Fruit fly (Drosophila melanogaster) whole organism, embryonic: Measurements from ENCODE around the gene Sirup.

Source experiments
- Ada2b ChIP-seq: fragments of 200-800 bp; sonication (Bioruptor generic); IDR thresholded peaks from 2 replicates; pipeline ENCODE4 v1.3.6; 2022; ENCODE audit warnings: missing biosample characterization, missing genetic modification characterization
- Asciz ChIP-seq: fragments of 200-800 bp; sonication (Bioruptor generic); optimal IDR thresholded peaks from 2 replicates; lab custom pipeline; 2017; ENCODE audit warnings: missing biosample characterization, mild to moderate bottlenecking, missing genetic modification characterization, missing genetic modification reagents
- CG10209 ChIP-seq: fragments of 200-800 bp; sonication (Bioruptor generic); optimal IDR thresholded peaks from 3 replicates; lab custom pipeline; 2017; ENCODE audit warnings: missing biosample characterization, mild to moderate bottlenecking, missing genetic modification characterization, missing genetic modification reagents
- CG10321 ChIP-seq: fragments of 200-800 bp; sonication (Bioruptor generic); IDR thresholded peaks from 2 replicates; pipeline ENCODE4 v1.3.6; 2022; ENCODE audit warnings: missing biosample characterization, missing genetic modification characterization
- CG12071 ChIP-seq: fragments of 200-800 bp; sonication (Bioruptor generic); optimal IDR thresholded peaks from 3 replicates; lab custom pipeline; 2018; ENCODE audit warnings: missing biosample characterization, mild to moderate bottlenecking, missing genetic modification characterization
- CG12104 ChIP-seq: fragments of 200-800 bp; sonication (Bioruptor generic); optimal IDR thresholded peaks from 3 replicates; lab custom pipeline; 2016; ENCODE audit warnings: missing biosample characterization, missing genetic modification characterization
- CG12659 ChIP-seq: fragments of 200-800 bp; sonication (Bioruptor generic); optimal IDR thresholded peaks from 3 replicates; lab custom pipeline; 2017; ENCODE audit warnings: mild to moderate bottlenecking, missing biosample characterization, missing genetic modification reagents, missing genetic modification characterization
- CG14014 ChIP-seq: fragments of 200-800 bp; sonication (Bioruptor generic); IDR thresholded peaks from 2 replicates; pipeline ENCODE4 v1.3.6; 2022; ENCODE audit warnings: missing biosample characterization, missing genetic modification characterization
- CG14441 ChIP-seq: fragments of 200-800 bp; sonication (Bioruptor generic); IDR thresholded peaks from 2 replicates; pipeline ENCODE4 v1.3.6; 2022; ENCODE audit warnings: missing biosample characterization, missing genetic modification characterization
- CG14965 ChIP-seq: fragments of 200-800 bp; sonication (Bioruptor generic); optimal IDR thresholded peaks from 2 replicates; lab custom pipeline; 2016; ENCODE audit warnings: missing biosample characterization, missing genetic modification characterization, borderline replicate concordance
- CG15514 ChIP-seq: fragments of 200-800 bp; sonication (Bioruptor generic); optimal IDR thresholded peaks from 3 replicates; lab custom pipeline; 2017; ENCODE audit warnings: missing biosample characterization, missing genetic modification characterization, mild to moderate bottlenecking, moderate library complexity, missing genetic modification reagents
- CG15696 ChIP-seq: fragments of 200-800 bp; sonication (Bioruptor generic); optimal IDR thresholded peaks from 2 replicates; lab custom pipeline; 2019; ENCODE audit warnings: missing biosample characterization, mild to moderate bottlenecking, missing genetic modification characterization, moderate library complexity
- CG17359 ChIP-seq: fragments of 200-800 bp; sonication (Bioruptor generic); optimal IDR thresholded peaks from 3 replicates; lab custom pipeline; 2018; ENCODE audit warnings: missing biosample characterization, mild to moderate bottlenecking, missing genetic modification characterization, moderate library complexity
- CG17385 ChIP-seq: fragments of 200-800 bp; sonication (Bioruptor generic); optimal IDR thresholded peaks from 3 replicates; lab custom pipeline; 2018; ENCODE audit warnings: missing biosample characterization, mild to moderate bottlenecking, missing genetic modification characterization
- CG17568 ChIP-seq: fragments of 200-800 bp; sonication (Bioruptor generic); optimal IDR thresholded peaks from 2 replicates; lab custom pipeline; 2018; ENCODE audit warnings: missing biosample characterization, mild to moderate bottlenecking, missing genetic modification characterization, moderate library complexity
- CG18011 ChIP-seq: fragments of 200-800 bp; sonication (Bioruptor generic); optimal IDR thresholded peaks from 2 replicates; lab custom pipeline; 2017; ENCODE audit warnings: missing biosample characterization, missing genetic modification characterization, mild to moderate bottlenecking, moderate library complexity, missing genotype
- CG2712 ChIP-seq: fragments of 200-800 bp; optimal IDR thresholded peaks from 3 replicates; lab custom pipeline; 2019; ENCODE audit warnings: missing biosample characterization, mild to moderate bottlenecking, missing genetic modification characterization, moderate library complexity
- CG2875 ChIP-seq: fragments of 200-800 bp; sonication (Bioruptor generic); optimal IDR thresholded peaks from 2 replicates; lab custom pipeline; 2017; ENCODE audit warnings: missing biosample characterization, mild to moderate bottlenecking, missing genetic modification characterization, missing genetic modification reagents
- CG6854 ChIP-seq: fragments of 200-800 bp; sonication (Bioruptor generic); optimal IDR thresholded peaks from 3 replicates; lab custom pipeline; 2017; ENCODE audit warnings: missing biosample characterization, mild to moderate bottlenecking, missing genetic modification characterization
- CG7786 ChIP-seq: fragments of 200-800 bp; sonication (Bioruptor generic); optimal IDR thresholded peaks from 2 replicates; lab custom pipeline; 2016; ENCODE audit warnings: missing biosample characterization, missing genetic modification characterization
- CG7928 ChIP-seq: fragments of 200-800 bp; sonication (Bioruptor generic); optimal IDR thresholded peaks from 2 replicates; lab custom pipeline; 2017; ENCODE audit warnings: missing biosample characterization, mild to moderate bottlenecking, missing genetic modification characterization
- Dfd ChIP-seq, 2 experiments: fragments of >200 bp; optimal IDR thresholded peaks; 2 replicates each; lab custom pipeline; 2017; ENCODE audit warnings: missing biosample characterization in 2 of 2, missing genetic modification characterization in 2 of 2
- Dll ChIP-seq: fragments of 200-800 bp; sonication (Bioruptor generic); IDR thresholded peaks from 4 replicates; pipeline ENCODE4 v1.3.6; 2022; ENCODE audit warnings: missing biosample characterization, missing genetic modification characterization; ENCODE audit not compliant: partially characterized antibody
- Drgx ChIP-seq: fragments of 200-800 bp; sonication (Bioruptor generic); IDR thresholded peaks from 2 replicates; pipeline ENCODE4 v1.3.6; 2022; ENCODE audit warnings: missing biosample characterization, missing genetic modification characterization
- E2f1 ChIP-seq: fragments of 200-800 bp; sonication (Bioruptor generic); IDR thresholded peaks from 2 replicates; pipeline ENCODE4 v1.3.6; 2022; ENCODE audit warnings: missing biosample characterization, missing genetic modification characterization
- HLH54F ChIP-seq: fragments of 200-800 bp; sonication (Bioruptor generic); optimal IDR thresholded peaks from 3 replicates; lab custom pipeline; 2016; ENCODE audit warnings: missing biosample characterization, missing genetic modification characterization
- Hmr ChIP-seq: fragments of 200-800 bp; sonication (Bioruptor generic); optimal IDR thresholded peaks from 3 replicates; lab custom pipeline; 2017; ENCODE audit warnings: mild to moderate bottlenecking, missing biosample characterization, missing genetic modification reagents, missing genetic modification characterization
- Nf-YB ChIP-seq: fragments of 200-800 bp; sonication (Bioruptor generic); optimal IDR thresholded peaks from 3 replicates; lab custom pipeline; 2019; ENCODE audit warnings: missing biosample characterization, mild to moderate bottlenecking, missing genetic modification characterization, moderate library complexity
- Nf-YC ChIP-seq: fragments of 200-800 bp; optimal IDR thresholded peaks from 3 replicates; lab custom pipeline; 2019; ENCODE audit warnings: missing biosample characterization, mild to moderate bottlenecking, missing genetic modification characterization, moderate library complexity
- NfI ChIP-seq: fragments of 200-800 bp; sonication (Bioruptor generic); optimal IDR thresholded peaks from 3 replicates; lab custom pipeline; 2018; ENCODE audit warnings: missing biosample characterization, mild to moderate bottlenecking, missing genetic modification characterization, moderate library complexity
- Poxn ChIP-seq: fragments of 200-800 bp; sonication (Bioruptor generic); IDR thresholded peaks from 2 replicates; pipeline ENCODE4 v1.3.6; 2022; ENCODE audit warnings: missing biosample characterization, missing genetic modification characterization
- Sox100B ChIP-seq: fragments of 200-800 bp; sonication (Bioruptor generic); optimal IDR thresholded peaks from 3 replicates; lab custom pipeline; 2018; ENCODE audit warnings: missing biosample characterization, mild to moderate bottlenecking, missing genetic modification characterization
- Vsx1 ChIP-seq: fragments of 200-800 bp; sonication (Bioruptor generic); optimal IDR thresholded peaks from 2 replicates; lab custom pipeline; 2017; ENCODE audit warnings: missing biosample characterization, mild to moderate bottlenecking, missing genetic modification characterization, missing genetic modification reagents
- Xrp1 ChIP-seq: fragments of 200-800 bp; sonication (Bioruptor generic); IDR thresholded peaks from 2 replicates; pipeline ENCODE4 v1.3.6; 2022; ENCODE audit warnings: missing biosample characterization, missing genetic modification characterization
- YL-1 ChIP-seq: fragments of 200-800 bp; sonication (Bioruptor generic); optimal IDR thresholded peaks from 3 replicates; lab custom pipeline; 2017; ENCODE audit warnings: missing biosample characterization, mild to moderate bottlenecking, missing genetic modification characterization
- bowl ChIP-seq: fragments of 200-800 bp; sonication (Bioruptor generic); IDR thresholded peaks from 2 replicates; pipeline ENCODE4 v1.3.6; 2022; ENCODE audit warnings: missing biosample characterization, missing genetic modification characterization
- bsh ChIP-seq, 2 experiments: fragments of 200-800 bp; sonication (Bioruptor generic); optimal IDR thresholded peaks; 2 replicates each; lab custom pipeline; 2017 to 2018; ENCODE audit warnings: mild to moderate bottlenecking in 2 of 2, missing biosample characterization in 2 of 2, missing genetic modification characterization in 2 of 2, moderate library complexity in 1 of 2
- grn ChIP-seq: fragments of 200-800 bp; sonication (Bioruptor generic); optimal IDR thresholded peaks from 3 replicates; lab custom pipeline; 2017; ENCODE audit warnings: missing biosample characterization, missing genetic modification characterization
- lab ChIP-seq: fragments of 200-800 bp; sonication (Bioruptor generic); optimal IDR thresholded peaks from 3 replicates; lab custom pipeline; 2017; ENCODE audit warnings: missing biosample characterization, missing genetic modification characterization, mild to moderate bottlenecking, moderate library complexity, missing genetic modification reagents
- odd ChIP-seq: fragments of 200-800 bp; sonication (Bioruptor generic); optimal IDR thresholded peaks from 2 replicates; lab custom pipeline; 2017; ENCODE audit warnings: missing biosample characterization, mild to moderate bottlenecking, missing genetic modification characterization
- pan ChIP-seq, 4 experiments: fragments of >200 bp in 3 of 4; fragments of 200-800 bp in 1 of 4; sonication (Bioruptor generic) in 1 of 4; optimal IDR thresholded peaks in 3 of 4; IDR thresholded peaks in 1 of 4; 2 replicates each; pipeline versions ENCODE4 v1.3.6 to Lab custom; 2017 to 2022; ENCODE audit warnings: missing biosample characterization in 2 of 4, missing genetic modification characterization in 2 of 4, mixed read lengths in 1 of 4
- rib ChIP-seq: fragments of 200-800 bp; sonication (Bioruptor generic); IDR thresholded peaks from 2 replicates; pipeline ENCODE4 v1.3.6; 2022; ENCODE audit warnings: missing biosample characterization, missing genetic modification characterization
- sens ChIP-seq: fragments of 200-800 bp; sonication (Bioruptor generic); peaks from one replicate; lab custom pipeline; 2016; ENCODE audit warnings: missing biosample characterization, missing genetic modification characterization
- tna ChIP-seq: fragments of 200-800 bp; sonication (Bioruptor generic); IDR thresholded peaks from 2 replicates; pipeline ENCODE4 v1.3.6; 2022; ENCODE audit warnings: missing biosample characterization, missing genetic modification characterization; ENCODE audit not compliant: partially characterized antibody
- unpg ChIP-seq: fragments of 200-800 bp; sonication (Bioruptor generic); optimal IDR thresholded peaks from 3 replicates; lab custom pipeline; 2018; ENCODE audit warnings: missing biosample characterization, mild to moderate bottlenecking, missing genetic modification characterization, moderate library complexity
- vvl ChIP-seq: fragments of 200-800 bp; sonication (Bioruptor generic); IDR thresholded peaks from 2 replicates; pipeline ENCODE4 v1.3.6; 2022; ENCODE audit warnings: missing biosample characterization, missing genetic modification characterization

Sirup gene

DNA sequence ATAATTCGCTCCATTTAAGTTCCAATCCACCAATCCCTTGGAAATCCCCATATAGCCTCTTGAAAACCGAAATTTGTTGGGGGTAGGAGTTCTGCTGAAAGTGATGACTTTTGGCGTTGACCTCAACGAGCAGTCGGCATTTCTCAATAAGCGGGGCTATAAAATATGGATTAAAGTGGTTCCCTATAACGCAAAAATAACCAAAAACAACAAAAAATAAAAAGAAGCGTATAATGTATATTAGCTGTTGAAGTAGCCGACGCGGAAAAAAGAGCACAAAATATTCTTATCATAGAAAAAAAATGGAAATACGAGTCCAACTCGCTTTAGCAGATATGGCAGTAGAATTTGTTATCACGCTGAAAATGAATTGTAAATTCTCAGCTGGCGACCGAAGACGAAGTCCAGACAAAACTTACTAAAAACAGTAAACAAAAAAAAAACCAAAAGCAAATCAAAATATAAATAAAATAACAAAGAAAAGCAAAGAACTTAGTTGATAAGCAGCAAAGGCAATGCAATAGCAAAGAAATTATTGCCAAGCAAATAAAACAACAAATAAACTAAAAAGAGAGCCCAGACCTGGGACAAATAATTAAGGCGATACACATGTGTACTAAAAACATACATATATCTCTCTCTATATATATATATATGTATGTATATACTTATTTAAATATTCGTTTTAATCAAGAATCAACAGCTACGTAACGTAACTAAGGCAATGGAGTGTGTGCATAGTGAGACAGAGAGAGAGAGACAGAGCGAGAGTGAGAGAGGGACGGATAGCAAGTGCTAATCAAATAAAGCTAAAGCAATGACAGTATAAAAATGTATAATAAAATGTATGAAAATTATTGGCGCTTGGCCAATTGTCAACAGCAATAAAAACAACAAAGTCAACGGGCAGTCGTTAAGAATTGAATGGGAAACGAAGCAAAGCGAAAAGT lies 37.8 kb upstream of the Sirup start (continued):
- TF ChIP-seq Nf-YC (tag; lab: Kevin White, UChicago) (peak; percentile 23), CG14441 (0 out of 2 replicates have a peak, but pooled peaks have one; percentile 17), sens (GFP tag; lab: Kevin White, UChicago) (peak; percentile 28), Sox100B (GFP tag; lab: Kevin White, UChicago) (peak; percentile 0), Dfd (GFP tag; optimal IDR thresholded peaks at IDR 0.05; lab: Kevin White, UChicago) (no peak), bowl (no peak), CG15514 (GFP tag; lab: Kevin White, UChicago) (peak; percentile 70), Drgx (GFP tag; lab: Robert Waterston, UW) (0 out of 2 replicates have a peak, but pooled peaks have one; percentile 4), CG15696 (peak; percentile 33), bsh (GFP tag; optimal IDR thresholded peaks at IDR 0.05; lab: Kevin White, UChicago) (peak; percentile 6 to 64), HLH54F (GFP tag; lab: Kevin White, UChicago) (no peak), unpg (GFP tag; lab: Kevin White, UChicago) (peak; percentile 11), Nf-YB (peak; percentile 36), CG17359 (tag; lab: Kevin White, UChicago) (peak; percentile 63), Vsx1 (peak; percentile 65), Ada2b (GFP tag; lab: Robert Waterston, UW) (no peak), vvl (GFP tag; lab: Robert Waterston, UW) (peak; percentile 27), E2f1 (GFP tag; lab: Robert Waterston, UW) (peak; percentile 37; the same call in 1 of the 2 replicates), YL-1 (GFP tag; lab: Kevin White, UChicago) (peak; percentile 5), Dll (GFP tag; lab: Robert Waterston, UW) (no peak), CG12659 (GFP tag; lab: Kevin White, UChicago) (peak; percentile 51), NfI (GFP tag; lab: Kevin White, UChicago) (peak; percentile 64), CG17568 (GFP tag; lab: Kevin White, UChicago) (peak; percentile 62), Hmr (GFP tag; lab: Kevin White, UChicago) (peak; percentile 84), CG12104 (GFP tag; lab: Kevin White, UChicago) (peak; percentile 58), CG2875 (GFP tag; lab: Kevin White, UChicago) (peak; percentile 14), CG14965 (no peak), grn (GFP tag; lab: Kevin White, UChicago) (peak; percentile 6), CG6854 (GFP tag; lab: Kevin White, UChicago) (peak; percentile 26), CG14014 (peak; percentile 57; the same call in 1 of the 2 replicates), CG12071 (GFP tag; lab: Kevin White, UChicago) (peak; percentile 66), CG2712 (tag; lab: Kevin White, UChicago) (peak; percentile 23), CG17385 (peak; percentile 60), CG18011 (GFP tag; lab: Kevin White, UChicago) (peak; percentile 13), pan (optimal IDR thresholded peaks at IDR 0.05; lab: Kevin White, UChicago) (no peak), pan (GFP tag; optimal IDR thresholded peaks at IDR 0.05 in 1 of 2, IDR thresholded peaks at IDR 0.05 in 1 of 2) (peak in 1 of 2 experiments; percentile 22), odd (GFP tag; lab: Kevin White, UChicago) (peak; percentile 47), Asciz (GFP tag; lab: Kevin White, UChicago) (peak; percentile 67), CG7786 (GFP tag; lab: Kevin White, UChicago) (no peak), Xrp1 (peak; percentile 41), CG7928 (peak; percentile 20), CG10209 (GFP tag; lab: Kevin White, UChicago) (peak; percentile 26), rib (GFP tag; lab: Robert Waterston, UW) (0 out of 2 replicates have a peak, but pooled peaks have one; percentile 11), tna (GFP tag; lab: Robert Waterston, UW) (no peak), Poxn (0 out of 2 replicates have a peak, but pooled peaks have one; percentile 5), lab (GFP tag; lab: Kevin White, UChicago) (peak; percentile 89), CG10321 (peak; percentile 84)
